Fruit fly (Drosophila melanogaster) whole organism, wandering third instar larva: ENCODE measurements around the gene Acp95EF.

Experiments used
- Abd-B ChIP-seq: fragments of >200 bp; optimal IDR thresholded peaks from 2 replicates; lab custom pipeline; 2017; ENCODE audit warnings: missing biosample characterization, missing genetic modification characterization
- CG32264 ChIP-seq: fragments of 200-800 bp; sonication (Bioruptor generic); optimal IDR thresholded peaks from 2 replicates; lab custom pipeline; 2016; ENCODE audit warnings: missing biosample characterization, missing genetic modification characterization
- CG9705 ChIP-seq: fragments of 200-800 bp; sonication (Bioruptor generic); optimal IDR thresholded peaks from 2 replicates; lab custom pipeline; 2018; ENCODE audit warnings: missing biosample characterization, mild to moderate bottlenecking, missing genetic modification characterization
- CrebA ChIP-seq: fragments of 200-800 bp; sonication (Bioruptor generic); optimal IDR thresholded peaks from 2 replicates; lab custom pipeline; 2016; ENCODE audit warnings: missing biosample characterization, mild to moderate bottlenecking, missing genetic modification characterization, borderline replicate concordance
- Dfd ChIP-seq: fragments of >200 bp; optimal IDR thresholded peaks from 2 replicates; lab custom pipeline; 2017; ENCODE audit warnings: missing biosample characterization, missing genetic modification characterization
- Dif ChIP-seq: fragments of 200-275, 200-300 bp; sonication (Bioruptor generic); optimal IDR thresholded peaks from 2 replicates; lab custom pipeline; 2018; ENCODE audit warnings: missing biosample characterization, missing genetic modification characterization; ENCODE audit not compliant: partially characterized antibody
- GATAd ChIP-seq: sonication (Bioruptor generic); optimal IDR thresholded peaks from 2 replicates; lab custom pipeline; 2016; ENCODE audit warnings: missing biosample characterization, missing genetic modification characterization
- HLH106 ChIP-seq: fragments of 200-800 bp; optimal IDR thresholded peaks from 3 replicates; lab custom pipeline; 2019; ENCODE audit warnings: missing biosample characterization, mild to moderate bottlenecking, missing genetic modification characterization, moderate library complexity
- Hnf4 ChIP-seq: fragments of 200-800 bp; sonication (Bioruptor generic); optimal IDR thresholded peaks from 2 replicates; lab custom pipeline; 2016; ENCODE audit warnings: missing biosample characterization, mild to moderate bottlenecking, missing genetic modification characterization
- Hr78 ChIP-seq: fragments of >200 bp; optimal IDR thresholded peaks from 2 replicates; lab custom pipeline; 2017; ENCODE audit warnings: missing biosample characterization, missing genetic modification characterization
- Hr83 ChIP-seq: fragments of 200-300 bp; sonication (Bioruptor generic); optimal IDR thresholded peaks from 2 replicates; lab custom pipeline; 2016; ENCODE audit warnings: missing biosample characterization, mild to moderate bottlenecking, missing genetic modification characterization, moderate library complexity; ENCODE audit not compliant: poor library complexity, severe bottlenecking
- Jra ChIP-seq: sonication (Bioruptor generic); optimal IDR thresholded peaks from 2 replicates; lab custom pipeline; 2016; ENCODE audit warnings: missing biosample characterization, missing genetic modification characterization
- Mio ChIP-seq: sonication (Bioruptor generic); optimal IDR thresholded peaks from 2 replicates; lab custom pipeline; 2016; ENCODE audit warnings: missing biosample characterization, missing genetic modification characterization
- Myc ChIP-seq: fragments of >200 bp; optimal IDR thresholded peaks from 2 replicates; lab custom pipeline; 2017
- N ChIP-seq: fragments of >200 bp; optimal IDR thresholded peaks from 2 replicates; lab custom pipeline; 2018; ENCODE audit warnings: missing biosample characterization, missing external identifiers, missing genetic modification characterization
- OdsH ChIP-seq: fragments of 200-800 bp; sonication (Bioruptor generic); optimal IDR thresholded peaks from 2 replicates; lab custom pipeline; 2016; ENCODE audit warnings: missing biosample characterization, mild to moderate bottlenecking, missing genetic modification characterization
- Rel ChIP-seq, 2 experiments: fragments of 200-800 bp; sonication (Bioruptor generic) in 1 of 2; optimal IDR thresholded peaks; 2 replicates in 1 of 2; 3 replicates in 1 of 2; lab custom pipeline; 2016 to 2019; ENCODE audit warnings: mild to moderate bottlenecking in 2 of 2, missing biosample characterization in 2 of 2, missing genetic modification characterization in 2 of 2, moderate library complexity in 1 of 2
- Sp1 ChIP-seq: fragments of 200-800 bp; sonication (Bioruptor generic); optimal IDR thresholded peaks from 3 replicates; lab custom pipeline; 2019; ENCODE audit warnings: missing biosample characterization, mild to moderate bottlenecking, missing genetic modification characterization, moderate library complexity
- Vsx2 ChIP-seq: fragments of 200-300, 225-300 bp; sonication (Bioruptor generic); optimal IDR thresholded peaks from 2 replicates; lab custom pipeline; 2018; ENCODE audit warnings: missing biosample characterization, missing genetic modification characterization; ENCODE audit not compliant: partially characterized antibody
- br ChIP-seq: fragments of 200-800 bp; sonication (Bioruptor generic); optimal IDR thresholded peaks from 2 replicates; lab custom pipeline; 2016; ENCODE audit warnings: missing biosample characterization, missing genetic modification characterization
- brk ChIP-seq: fragments of 200-800 bp; sonication (Bioruptor generic); optimal IDR thresholded peaks from 2 replicates; lab custom pipeline; 2016; ENCODE audit warnings: missing biosample characterization, mild to moderate bottlenecking, missing genetic modification characterization
- dl ChIP-seq, 2 experiments: fragments of 175-275, 200-275 bp in 1 of 2; fragments of 200-275 bp in 1 of 2; sonication (Bioruptor generic); optimal IDR thresholded peaks; lab custom pipeline; 2018; ENCODE audit warnings: mild to moderate bottlenecking in 2 of 2, missing biosample characterization in 2 of 2, missing genetic modification characterization in 2 of 2, moderate library complexity in 2 of 2; ENCODE audit not compliant: partially characterized antibody in 2 of 2, insufficient read depth in 1 of 2
- dmrt93B ChIP-seq: fragments of 200-800 bp; sonication (Bioruptor generic); optimal IDR thresholded peaks from 2 replicates; lab custom pipeline; 2018; ENCODE audit warnings: missing biosample characterization, mild to moderate bottlenecking, missing genetic modification characterization
- dsf ChIP-seq: sonication (Bioruptor generic); optimal IDR thresholded peaks from 2 replicates; lab custom pipeline; 2016; ENCODE audit warnings: missing biosample characterization, missing genetic modification characterization, borderline replicate concordance
- ey ChIP-seq: fragments of 200-800 bp; sonication (Bioruptor generic); optimal IDR thresholded peaks from 2 replicates; lab custom pipeline; 2016; ENCODE audit warnings: missing biosample characterization, missing genetic modification characterization
- foxo ChIP-seq, 2 experiments: fragments of 200-800 bp; sonication (Bioruptor generic); optimal IDR thresholded peaks; 2 replicates in 1 of 2; 3 replicates in 1 of 2; lab custom pipeline; 2016 to 2017; ENCODE audit warnings: missing biosample characterization in 2 of 2, missing genetic modification characterization in 2 of 2
- fru ChIP-seq: fragments of 200-800 bp; sonication (Bioruptor generic); optimal IDR thresholded peaks from 3 replicates; lab custom pipeline; 2016; ENCODE audit warnings: missing biosample characterization, mild to moderate bottlenecking, missing genetic modification characterization
- h ChIP-seq: fragments of 200-800 bp; sonication (Bioruptor generic); optimal IDR thresholded peaks from 3 replicates; lab custom pipeline; 2016; ENCODE audit warnings: missing biosample characterization, mild to moderate bottlenecking, missing genetic modification characterization
- jim ChIP-seq: fragments of 175-275, 200-325 bp; sonication (Bioruptor generic); optimal IDR thresholded peaks from 2 replicates; lab custom pipeline; 2016; ENCODE audit warnings: missing biosample characterization, mild to moderate bottlenecking, missing genetic modification characterization
- lola ChIP-seq: fragments of >200 bp; optimal IDR thresholded peaks from 2 replicates; lab custom pipeline; 2017; ENCODE audit warnings: missing biosample characterization, missing genetic modification characterization
- pan ChIP-seq: fragments of >200 bp; optimal IDR thresholded peaks from 2 replicates; lab custom pipeline; 2017
- psq ChIP-seq: fragments of 200-800 bp; sonication (Bioruptor generic); optimal IDR thresholded peaks from 3 replicates; lab custom pipeline; 2017; ENCODE audit warnings: missing biosample characterization, mild to moderate bottlenecking, missing genetic modification characterization, moderate library complexity
- rgr ChIP-seq: fragments of 200-800 bp; sonication (Bioruptor generic); optimal IDR thresholded peaks from 3 replicates; lab custom pipeline; 2016; ENCODE audit warnings: missing biosample characterization, mild to moderate bottlenecking, missing genetic modification characterization
- sage ChIP-seq: fragments of 200-800 bp; sonication (Bioruptor generic); optimal IDR thresholded peaks from 2 replicates; lab custom pipeline; 2016; ENCODE audit warnings: missing biosample characterization, mild to moderate bottlenecking, missing genetic modification characterization
- sv ChIP-seq: fragments of 200-800 bp; sonication (Bioruptor generic); optimal IDR thresholded peaks from 3 replicates; lab custom pipeline; 2016; ENCODE audit warnings: missing biosample characterization, missing genetic modification characterization
- tai ChIP-seq: sonication (Bioruptor generic); optimal IDR thresholded peaks from 2 replicates; lab custom pipeline; 2016; ENCODE audit warnings: missing biosample characterization, missing genetic modification characterization
- usp ChIP-seq: fragments of >200 bp; optimal IDR thresholded peaks from 2 replicates; lab custom pipeline; 2017; ENCODE audit warnings: missing biosample characterization, missing genetic modification characterization
- woc ChIP-seq: sonication (Bioruptor generic); optimal IDR thresholded peaks from 2 replicates; lab custom pipeline; 2016; ENCODE audit warnings: missing biosample characterization, mild to moderate bottlenecking, missing genetic modification characterization

Gene Acp95EF

dm6 chr3R:24275463-24275862 is 46.7 kb downstream of the Acp95EF start:
- TF ChIP-seq lola (no peak), CG9705 (GFP tag; lab: Kevin White, UChicago) (no peak), sv (GFP tag; lab: Kevin White, UChicago) (no peak), Sp1 (GFP tag; lab: Kevin White, UChicago) (no peak), CrebA (no peak), Vsx2 (GFP tag; lab: Kevin White, UChicago) (no peak), sage (no peak), Rel (GFP tag; optimal IDR thresholded peaks at IDR 0.05; lab: Kevin White, UChicago) (no peak), Rel (tag; optimal IDR thresholded peaks at IDR 0.05; lab: Kevin White, UChicago) (no peak), h (no peak), Mio (no peak), woc (GFP tag; lab: Kevin White, UChicago) (no peak), GATAd (GFP tag; lab: Kevin White, UChicago) (no peak), Hr78 (GFP tag; lab: Kevin White, UChicago) (no peak), HLH106 (tag; lab: Kevin White, UChicago) (no peak), brk (GFP tag; lab: Kevin White, UChicago) (no peak), dmrt93B (GFP tag; lab: Kevin White, UChicago) (no peak), Dif (no peak), ey (no peak)

dm6 chr3R:24276104-24277008 is 47.6 kb downstream of the Acp95EF start, which contains the start of gene Orct:
TSS of gene Orct (plus strand) at chr3R:24276260.
- TF ChIP-seq CG32264 (GFP tag; lab: Kevin White, UChicago) (no peak), h (peak; percentile 64), fru (peak; percentile 76), Sp1 (GFP tag; lab: Kevin White, UChicago) (peak; percentile 74), OdsH (peak; percentile 53), psq (GFP tag; lab: Kevin White, UChicago) (peak; percentile 71), Hr78 (GFP tag; lab: Kevin White, UChicago) (no peak), Hnf4 (GFP tag; lab: Kevin White, UChicago) (peak; percentile 20), GATAd (GFP tag; lab: Kevin White, UChicago) (no peak), CG9705 (GFP tag; lab: Kevin White, UChicago) (peak; percentile 53), Mio (no peak), Dfd (GFP tag; lab: Kevin White, UChicago) (no peak), ey (peak; percentile 58), foxo (GFP tag; optimal IDR thresholded peaks at IDR 0.05; lab: Kevin White, UChicago) (peak in 1 of 2 experiments; percentile 74), Myc (lab: Kevin White, UChicago) (no peak), usp (no peak), rgr (GFP tag; lab: Kevin White, UChicago) (peak; percentile 69), lola (no peak), brk (GFP tag; lab: Kevin White, UChicago) (no peak), dsf (GFP tag; lab: Kevin White, UChicago) (no peak), sage (no peak), sv (GFP tag; lab: Kevin White, UChicago) (peak; percentile 6), Dif (peak; percentile 46), jim (no peak), Rel (GFP tag; optimal IDR thresholded peaks at IDR 0.05; lab: Kevin White, UChicago) (no peak), Rel (tag; optimal IDR thresholded peaks at IDR 0.05; lab: Kevin White, UChicago) (peak; percentile 34), pan (lab: Kevin White, UChicago) (no peak), CrebA (no peak), tai (GFP tag; lab: Kevin White, UChicago) (no peak), dmrt93B (GFP tag; lab: Kevin White, UChicago) (peak; percentile 59), br (GFP tag; lab: Kevin White, UChicago) (peak; percentile 67), woc (GFP tag; lab: Kevin White, UChicago) (peak; percentile 26), N (GFP tag; lab: Kevin White, UChicago) (no peak), Abd-B (GFP tag; lab: Kevin White, UChicago) (no peak), Hr83 (no peak), Jra (peak; percentile 19), dl (GFP tag; optimal IDR thresholded peaks at IDR 0.05; lab: Kevin White, UChicago; ENCODE audit: insufficient read depth in 1 of 2, partially characterized antibody in 2 of 2) (no peak), Vsx2 (GFP tag; lab: Kevin White, UChicago) (no peak), HLH106 (tag; lab: Kevin White, UChicago) (peak; percentile 75)
- TF ChIP-seq, all 38 proteins: peak for 18
